Worm (Caenorhabditis elegans): Measurements from ENCODE around the gene Y47D3A.13.

- TF ChIP-seq sea-2 (GFP tag; IDR thresholded peaks at IDR 0.05) (no peak), pbrm-1 (GFP tag; IDR thresholded peaks at IDR 0.05) (peak; percentile 33; the same call in 1 of the 2 replicates), dpl-1 (GFP tag; optimal IDR thresholded peaks at IDR 0.05) (no peak), ceh-40 (GFP tag; IDR thresholded peaks at IDR 0.05) (no peak), ama-1 (optimal IDR thresholded peaks at IDR 0.05) (no peak), ama-1 (GFP tag; optimal IDR thresholded peaks at IDR 0.05) (no peak), somi-1 (GFP tag; optimal IDR thresholded peaks at IDR 0.05) (no peak), B0019.2 (GFP tag; conservative IDR thresholded peaks at IDR 0.05) (no peak), rpc-1 (optimal IDR thresholded peaks at IDR 0.05) (no peak), rpc-1 (tag; optimal IDR thresholded peaks at IDR 0.05) (no peak)
Observed at ce11 chrIII:11251718-11252441, 28.0 kb upstream of the Y47D3A.13 start, which contains the start of gene Y47D3A.32.

All from whole organism, young adult.